Fruit fly (Drosophila melanogaster) whole organism, embryonic: ENCODE data around the gene Pex10.

Source experiments
- Adf1 ChIP-seq: fragments of 200-800 bp; sonication (Bioruptor generic); IDR thresholded peaks from 2 replicates; pipeline ENCODE4 v1.3.6; 2022; ENCODE audit warnings: missing biosample characterization, missing genetic modification characterization
- Bdp1 ChIP-seq: fragments of 200-800 bp; sonication (Bioruptor generic); optimal IDR thresholded peaks from 3 replicates; lab custom pipeline; 2016; ENCODE audit warnings: missing biosample characterization, missing genetic modification characterization
- BtbVII ChIP-seq: fragments of 200-800 bp; sonication (Bioruptor generic); optimal IDR thresholded peaks from 3 replicates; lab custom pipeline; 2017; ENCODE audit warnings: missing biosample characterization, mild to moderate bottlenecking, missing genetic modification characterization
- CG12769 ChIP-seq: fragments of 200-800 bp; sonication (Bioruptor generic); optimal IDR thresholded peaks from 2 replicates; lab custom pipeline; 2019; ENCODE audit warnings: missing biosample characterization, mild to moderate bottlenecking, missing genetic modification characterization, moderate library complexity
- CG12942 ChIP-seq: fragments of 200-800 bp; sonication (Bioruptor generic); optimal IDR thresholded peaks from 3 replicates; lab custom pipeline; 2016; ENCODE audit warnings: missing biosample characterization, missing genetic modification characterization
- CG13424 ChIP-seq: fragments of 200-800 bp; sonication (Bioruptor generic); optimal IDR thresholded peaks from 2 replicates; lab custom pipeline; 2019; ENCODE audit warnings: missing biosample characterization, mild to moderate bottlenecking, missing genetic modification characterization, moderate library complexity
- CG13894 ChIP-seq: fragments of 200-800 bp; sonication (Bioruptor generic); optimal IDR thresholded peaks from 3 replicates; lab custom pipeline; 2018; ENCODE audit warnings: missing biosample characterization, mild to moderate bottlenecking, missing genetic modification characterization, moderate library complexity
- CG15073 ChIP-seq: fragments of 200-800 bp; sonication (Bioruptor generic); optimal IDR thresholded peaks from 2 replicates; lab custom pipeline; 2016; ENCODE audit warnings: missing biosample characterization, missing genetic modification characterization
- CG1792 ChIP-seq: fragments of 200-800 bp; sonication (Bioruptor generic); optimal IDR thresholded peaks from 2 replicates; lab custom pipeline; 2016; ENCODE audit warnings: missing biosample characterization, missing genetic modification characterization
- CG31365 ChIP-seq: fragments of 200-800 bp; sonication (Bioruptor generic); optimal IDR thresholded peaks from 2 replicates; lab custom pipeline; 2018; ENCODE audit warnings: missing biosample characterization, mild to moderate bottlenecking, missing genetic modification characterization
- CG32767 ChIP-seq: fragments of 200-800 bp; sonication (Bioruptor generic); IDR thresholded peaks from 2 replicates; pipeline ENCODE4 v1.3.6; 2022; ENCODE audit warnings: missing biosample characterization, missing genetic modification characterization
- CG42726 ChIP-seq: fragments of 200-800 bp; sonication (Bioruptor generic); IDR thresholded peaks from 2 replicates; pipeline ENCODE4 v1.3.6; 2022; ENCODE audit warnings: missing biosample characterization, missing genetic modification characterization; ENCODE audit not compliant: partially characterized antibody
- CG4424 ChIP-seq: fragments of 200-800 bp; sonication (Bioruptor generic); optimal IDR thresholded peaks from 3 replicates; lab custom pipeline; 2016; ENCODE audit warnings: missing biosample characterization, missing genetic modification characterization
- CG6175 ChIP-seq: fragments of 200-800 bp; sonication (Bioruptor generic); IDR thresholded peaks from 3 replicates; pipeline ENCODE4 v1.3.6; 2022; ENCODE audit warnings: missing biosample characterization, missing genetic modification characterization
- CG8290 ChIP-seq, 3 experiments: fragments of 200-800 bp; sonication (Bioruptor generic); optimal IDR thresholded peaks; 2 replicates each; lab custom pipeline; 2016 to 2019; ENCODE audit warnings: missing biosample characterization in 3 of 3, missing genetic modification characterization in 3 of 3, mild to moderate bottlenecking in 2 of 3, moderate library complexity in 1 of 3
- CG9215 ChIP-seq: fragments of 200-800 bp; sonication (Bioruptor generic); IDR thresholded peaks from 2 replicates; pipeline ENCODE4 v1.3.6; 2022; ENCODE audit warnings: missing biosample characterization, missing genetic modification characterization
- CrebB ChIP-seq: fragments of 200-800 bp; sonication (Bioruptor generic); optimal IDR thresholded peaks from 3 replicates; lab custom pipeline; 2018; ENCODE audit warnings: missing biosample characterization, mild to moderate bottlenecking, missing genetic modification characterization
- Dll ChIP-seq: fragments of 200-800 bp; sonication (Bioruptor generic); IDR thresholded peaks from 4 replicates; pipeline ENCODE4 v1.3.6; 2022; ENCODE audit warnings: missing biosample characterization, missing genetic modification characterization; ENCODE audit not compliant: partially characterized antibody
- E2f2 ChIP-seq: fragments of 200-800 bp; sonication (Bioruptor generic); IDR thresholded peaks from 2 replicates; pipeline ENCODE4 v1.3.6; 2022; ENCODE audit warnings: missing biosample characterization, missing genetic modification characterization
- Fer1 ChIP-seq: fragments of 200-800 bp; sonication (Bioruptor generic); optimal IDR thresholded peaks from 2 replicates; lab custom pipeline; 2017; ENCODE audit warnings: missing biosample characterization, mild to moderate bottlenecking, missing genetic modification characterization
- Hmx ChIP-seq: fragments of 200-800 bp; sonication (Bioruptor generic); optimal IDR thresholded peaks from 2 replicates; lab custom pipeline; 2016; ENCODE audit warnings: missing biosample characterization, missing genetic modification characterization
- Hr78 ChIP-seq, 2 experiments: fragments of 200-800 bp in 1 of 2; fragments of >200 bp in 1 of 2; sonication (Bioruptor generic) in 1 of 2; optimal IDR thresholded peaks; 2 replicates each; lab custom pipeline; 2017 to 2019; ENCODE audit warnings: missing biosample characterization in 2 of 2, missing genetic modification characterization in 2 of 2, mild to moderate bottlenecking in 1 of 2, moderate library complexity in 1 of 2
- Jarid2 ChIP-seq: fragments of 200-800 bp; sonication (Bioruptor generic); optimal IDR thresholded peaks from 3 replicates; lab custom pipeline; 2017; ENCODE audit warnings: mild to moderate bottlenecking, missing biosample characterization, missing genetic modification reagents, missing genetic modification characterization
- NK7.1 ChIP-seq: fragments of 200-800 bp; sonication (Bioruptor generic); optimal IDR thresholded peaks from 3 replicates; lab custom pipeline; 2016; ENCODE audit warnings: missing biosample characterization, missing genetic modification characterization
- Neu2 ChIP-seq: fragments of 200-800 bp; sonication (Bioruptor generic); optimal IDR thresholded peaks from 3 replicates; lab custom pipeline; 2016; ENCODE audit warnings: missing biosample characterization, missing genetic modification characterization, borderline replicate concordance
- Pdp1 ChIP-seq, 2 experiments: fragments of 200-800 bp; sonication (Bioruptor generic); optimal IDR thresholded peaks; 3 replicates each; lab custom pipeline; 2016; ENCODE audit warnings: missing biosample characterization in 2 of 2, missing genetic modification characterization in 2 of 2, mild to moderate bottlenecking in 1 of 2, moderate library complexity in 1 of 2
- Tbp ChIP-seq: fragments of >200 bp; optimal IDR thresholded peaks from 2 replicates; lab custom pipeline; 2018; ENCODE audit warnings: missing biosample characterization, missing genetic modification characterization
- chinmo ChIP-seq: fragments of 200-800 bp; sonication (Bioruptor generic); IDR thresholded peaks from 4 replicates; pipeline ENCODE4 v1.3.6; 2022; ENCODE audit warnings: missing biosample characterization, missing genetic modification characterization; ENCODE audit not compliant: partially characterized antibody
- crol ChIP-seq: fragments of 200-800 bp; sonication (Bioruptor generic); IDR thresholded peaks from 2 replicates; pipeline ENCODE4 v1.3.6; 2022; ENCODE audit warnings: missing biosample characterization, missing genetic modification characterization
- dan ChIP-seq: fragments of 200-800 bp; sonication (Bioruptor generic); IDR thresholded peaks from 2 replicates; pipeline ENCODE4 v1.3.6; 2022; ENCODE audit warnings: missing biosample characterization, missing genetic modification characterization
- exex ChIP-seq: fragments of 200-800 bp; sonication (Bioruptor generic); optimal IDR thresholded peaks from 4 replicates; lab custom pipeline; 2018; ENCODE audit warnings: missing biosample characterization, mild to moderate bottlenecking, missing genetic modification characterization, moderate library complexity
- fd3F ChIP-seq: fragments of 200-800 bp; sonication (Bioruptor generic); optimal IDR thresholded peaks from 2 replicates; lab custom pipeline; 2018; ENCODE audit warnings: missing biosample characterization, mild to moderate bottlenecking, missing genetic modification characterization, moderate library complexity
- hbn ChIP-seq: fragments of 200-800 bp; sonication (Bioruptor generic); IDR thresholded peaks from 2 replicates; pipeline ENCODE4 v1.3.6; 2022; ENCODE audit warnings: missing biosample characterization, missing genetic modification characterization; ENCODE audit not compliant: partially characterized antibody
- jing ChIP-seq: fragments of 200-800 bp; sonication (Bioruptor generic); optimal IDR thresholded peaks from 2 replicates; lab custom pipeline; 2018; ENCODE audit warnings: missing biosample characterization, mild to moderate bottlenecking, missing genetic modification characterization
- jumu ChIP-seq: fragments of 200-800 bp; sonication (Bioruptor generic); optimal IDR thresholded peaks from 3 replicates; lab custom pipeline; 2016; ENCODE audit warnings: missing biosample characterization, missing genetic modification characterization
- kay ChIP-seq: fragments of 200-800 bp; sonication (Bioruptor generic); optimal IDR thresholded peaks from 2 replicates; lab custom pipeline; 2016; ENCODE audit warnings: missing biosample characterization, missing genetic modification characterization
- ken ChIP-seq: fragments of 200-800 bp; sonication (Bioruptor generic); IDR thresholded peaks from 3 replicates; pipeline ENCODE4 v1.3.6; 2022; ENCODE audit warnings: missing biosample characterization, missing genetic modification characterization
- nerfin-2 ChIP-seq: fragments of 200-800 bp; sonication (Bioruptor generic); IDR thresholded peaks from 2 replicates; pipeline ENCODE4 v1.3.6; 2022; ENCODE audit warnings: missing biosample characterization, missing genetic modification characterization; ENCODE audit not compliant: partially characterized antibody
- nom ChIP-seq: fragments of 200-800 bp; sonication (Bioruptor generic); optimal IDR thresholded peaks from 2 replicates; lab custom pipeline; 2017; ENCODE audit warnings: missing biosample characterization, missing genetic modification characterization, mild to moderate bottlenecking, moderate library complexity, missing genetic modification reagents
- org-1 ChIP-seq: fragments of 200-800 bp; sonication (Bioruptor generic); optimal IDR thresholded peaks from 2 replicates; lab custom pipeline; 2017; ENCODE audit warnings: missing biosample characterization, missing genetic modification characterization
- pan ChIP-seq, 4 experiments: fragments of >200 bp in 3 of 4; fragments of 200-800 bp in 1 of 4; sonication (Bioruptor generic) in 1 of 4; optimal IDR thresholded peaks in 3 of 4; IDR thresholded peaks in 1 of 4; 2 replicates each; pipeline versions ENCODE4 v1.3.6 to Lab custom; 2017 to 2022; ENCODE audit warnings: missing biosample characterization in 2 of 4, missing genetic modification characterization in 2 of 4, mixed read lengths in 1 of 4
- row ChIP-seq: fragments of 200-800 bp; sonication (Bioruptor generic); IDR thresholded peaks from 3 replicates; pipeline ENCODE4 v1.3.6; 2022; ENCODE audit warnings: missing biosample characterization, missing genetic modification characterization
- scrt ChIP-seq: fragments of 200-800 bp; sonication (Bioruptor generic); optimal IDR thresholded peaks from 2 replicates; lab custom pipeline; 2018; ENCODE audit warnings: missing biosample characterization, mild to moderate bottlenecking, missing genetic modification characterization, moderate library complexity
- sd ChIP-seq: fragments of 200-800 bp; sonication (Bioruptor generic); optimal IDR thresholded peaks from 3 replicates; lab custom pipeline; 2018; ENCODE audit warnings: missing biosample characterization, mild to moderate bottlenecking, missing genetic modification characterization, moderate library complexity
- toy ChIP-seq: fragments of 200-800 bp; sonication (Bioruptor generic); IDR thresholded peaks from 2 replicates; pipeline ENCODE4 v1.3.6; 2022; ENCODE audit warnings: missing biosample characterization, missing genetic modification characterization
- zfh2 ChIP-seq: fragments of 200-800 bp; sonication (Bioruptor generic); optimal IDR thresholded peaks from 2 replicates; lab custom pipeline; 2016; ENCODE audit warnings: missing biosample characterization, missing genetic modification characterization

The Pex10 gene

dm6 chr3L:1590194-1590593, 32.2 kb downstream of the Pex10 start (continued):
- TF ChIP-seq CG42726 (GFP tag; lab: Robert Waterston, UW) (no peak), CG12769 (peak; percentile 49), jing (GFP tag; lab: Kevin White, UChicago) (no peak), scrt (GFP tag; lab: Kevin White, UChicago) (no peak), CG1792 (GFP tag; lab: Kevin White, UChicago) (no peak), CrebB (tag; lab: Kevin White, UChicago) (no peak), CG15073 (no peak), Hr78 (GFP tag; optimal IDR thresholded peaks at IDR 0.05; lab: Kevin White, UChicago) (no peak), crol (GFP tag; lab: Robert Waterston, UW) (0 out of 2 replicates have a peak, but pooled peaks have one; percentile 8), NK7.1 (GFP tag; lab: Kevin White, UChicago) (no peak), nerfin-2 (GFP tag; lab: Robert Waterston, UW) (no peak), CG8290 (GFP tag; optimal IDR thresholded peaks at IDR 0.05; lab: Kevin White, UChicago) (no peak), CG8290 (tag; optimal IDR thresholded peaks at IDR 0.05; lab: Kevin White, UChicago) (peak in 1 of 2 experiments; percentile 8), pan (optimal IDR thresholded peaks at IDR 0.05; lab: Kevin White, UChicago) (no peak), pan (GFP tag; optimal IDR thresholded peaks at IDR 0.05 in 1 of 2, IDR thresholded peaks at IDR 0.05 in 1 of 2) (no peak), CG9215 (GFP tag; lab: Robert Waterston, UW) (no peak), fd3F (GFP tag; lab: Kevin White, UChicago) (no peak), sd (tag; lab: Kevin White, UChicago) (peak; percentile 52), CG4424 (no peak), Hmx (GFP tag; lab: Kevin White, UChicago) (no peak), row (GFP tag; lab: Robert Waterston, UW) (no peak), CG6175 (GFP tag; lab: Robert Waterston, UW) (no peak), hbn (no peak), Adf1 (GFP tag; lab: Robert Waterston, UW) (no peak), exex (tag; lab: Kevin White, UChicago) (no peak), dan (GFP tag; lab: Robert Waterston, UW) (no peak), Pdp1 (GFP tag; optimal IDR thresholded peaks at IDR 0.05; lab: Kevin White, UChicago) (no peak), Fer1 (no peak), toy (GFP tag; lab: Robert Waterston, UW) (no peak), zfh2 (GFP tag; lab: Kevin White, UChicago) (no peak), Jarid2 (GFP tag; lab: Kevin White, UChicago) (no peak), Tbp (GFP tag; lab: Kevin White, UChicago) (no peak), nom (GFP tag; lab: Kevin White, UChicago) (no peak), org-1 (GFP tag; lab: Kevin White, UChicago) (no peak), CG13894 (peak; percentile 85), Neu2 (GFP tag; lab: Kevin White, UChicago) (no peak), CG13424 (tag; lab: Kevin White, UChicago) (no peak), CG32767 (GFP tag; lab: Robert Waterston, UW) (no peak), BtbVII (GFP tag; lab: Kevin White, UChicago) (no peak), Dll (GFP tag; lab: Robert Waterston, UW) (no peak), E2f2 (GFP tag; lab: Robert Waterston, UW) (no peak), jumu (GFP tag; lab: Kevin White, UChicago) (no peak), CG12942 (GFP tag; lab: Kevin White, UChicago) (no peak), Bdp1 (no peak), kay (no peak), CG31365 (no peak), ken (GFP tag; lab: Robert Waterston, UW) (no peak), chinmo (GFP tag; lab: Robert Waterston, UW) (peak; percentile 83; the same call in 3 of the 4 replicates)
